Fruit fly (Drosophila melanogaster): ENCODE data around the gene chico.

Gene chico

dm6 chr2L:10237725-10238446 lies 9.0 kb downstream of the chico start, which contains the start of gene mthl15:
mthl15 (minus strand) TSS chr2L:10238317.
- TF ChIP-seq Myc (optimal IDR thresholded peaks at IDR 0.05) (no peak), br (GFP tag; optimal IDR thresholded peaks at IDR 0.05) (no peak), Dfd (GFP tag; optimal IDR thresholded peaks at IDR 0.05) (no peak), HLH106 (tag; optimal IDR thresholded peaks at IDR 0.05) (no peak), Hr78 (GFP tag; optimal IDR thresholded peaks at IDR 0.05) (no peak), h (GFP tag; optimal IDR thresholded peaks at IDR 0.05) (no peak), CG9705 (GFP tag; optimal IDR thresholded peaks at IDR 0.05) (no peak), sv (GFP tag; optimal IDR thresholded peaks at IDR 0.05) (no peak), foxo (GFP tag; optimal IDR thresholded peaks at IDR 0.05) (no peak), rgr (GFP tag; optimal IDR thresholded peaks at IDR 0.05) (no peak), OdsH (GFP tag; optimal IDR thresholded peaks at IDR 0.05) (no peak), Rel (GFP tag; optimal IDR thresholded peaks at IDR 0.05) (no peak), Rel (tag; optimal IDR thresholded peaks at IDR 0.05) (no peak), Abd-B (GFP tag; optimal IDR thresholded peaks at IDR 0.05) (no peak), CrebA (GFP tag; optimal IDR thresholded peaks at IDR 0.05; ENCODE audit: borderline replicate concordance) (no peak), jim (GFP tag; optimal IDR thresholded peaks at IDR 0.05) (no peak)

- TF ChIP-seq lola (GFP tag; optimal IDR thresholded peaks at IDR 0.05) (no peak), Vsx2 (GFP tag; optimal IDR thresholded peaks at IDR 0.05; ENCODE audit: partially characterized antibody) (no peak), sv (GFP tag; optimal IDR thresholded peaks at IDR 0.05) (no peak), GATAd (GFP tag; optimal IDR thresholded peaks at IDR 0.05) (no peak), tai (GFP tag; optimal IDR thresholded peaks at IDR 0.05) (no peak), CG9705 (GFP tag; optimal IDR thresholded peaks at IDR 0.05) (no peak), Abd-B (GFP tag; optimal IDR thresholded peaks at IDR 0.05) (no peak), Dfd (GFP tag; optimal IDR thresholded peaks at IDR 0.05) (no peak), brk (GFP tag; optimal IDR thresholded peaks at IDR 0.05) (no peak), pan (optimal IDR thresholded peaks at IDR 0.05) (no peak), dsf (GFP tag; optimal IDR thresholded peaks at IDR 0.05; ENCODE audit: borderline replicate concordance) (no peak), Sp1 (GFP tag; optimal IDR thresholded peaks at IDR 0.05) (no peak), OdsH (GFP tag; optimal IDR thresholded peaks at IDR 0.05) (no peak)
Measured at dm6 chr2L:10232827-10233226, 14.1 kb downstream of the chico start.

dm6 chr2L:10232152-10232816 lies 14.6 kb downstream of the chico start, which contains the start of gene eEF1delta:
eEF1delta (plus strand) TSS chr2L:10232507.
- peak; percentile 57 for TF ChIP-seq woc (GFP tag; optimal IDR thresholded peaks at IDR 0.05)
- no peak for TF ChIP-seq N (GFP tag; optimal IDR thresholded peaks at IDR 0.05)
- TF ChIP-seq Hr78 (GFP tag; optimal IDR thresholded peaks at IDR 0.05) = no peak
- no peak for TF ChIP-seq Myc (optimal IDR thresholded peaks at IDR 0.05)
- no peak for TF ChIP-seq h (GFP tag; optimal IDR thresholded peaks at IDR 0.05)

dm6 chr2L:10231510-10231909 lies 15.4 kb downstream of the chico start, which contains the start of gene ova:
ova (minus strand) TSS chr2L:10231692.
- TF ChIP-seq Jra (GFP tag; optimal IDR thresholded peaks at IDR 0.05) = no peak
- no peak for TF ChIP-seq lola (GFP tag; optimal IDR thresholded peaks at IDR 0.05)
- TF ChIP-seq pan (optimal IDR thresholded peaks at IDR 0.05) = no peak
- no peak for TF ChIP-seq brk (GFP tag; optimal IDR thresholded peaks at IDR 0.05)
- TF ChIP-seq Sp1 (GFP tag; optimal IDR thresholded peaks at IDR 0.05) = no peak
- no peak for TF ChIP-seq sage (GFP tag; optimal IDR thresholded peaks at IDR 0.05)
- no peak for TF ChIP-seq Dfd (GFP tag; optimal IDR thresholded peaks at IDR 0.05)

dm6 chr2L:10231092-10231494 lies 15.8 kb downstream of the chico start:
- TF ChIP-seq HLH106 (tag; optimal IDR thresholded peaks at IDR 0.05) = peak; percentile 19
- TF ChIP-seq fru (GFP tag; optimal IDR thresholded peaks at IDR 0.05) = peak; percentile 55
- TF ChIP-seq Hnf4 (GFP tag; optimal IDR thresholded peaks at IDR 0.05) = peak; percentile 22
- peak; percentile 43 for TF ChIP-seq brk (GFP tag; optimal IDR thresholded peaks at IDR 0.05)
- TF ChIP-seq GATAd (GFP tag; optimal IDR thresholded peaks at IDR 0.05) = no peak
- TF ChIP-seq pan (optimal IDR thresholded peaks at IDR 0.05) = no peak
- no peak for TF ChIP-seq Hr78 (GFP tag; optimal IDR thresholded peaks at IDR 0.05)
- TF ChIP-seq foxo (GFP tag; optimal IDR thresholded peaks at IDR 0.05) = peak in 1 of 2 experiments; percentile 59
- peak; percentile 1 for TF ChIP-seq Sp1 (GFP tag; optimal IDR thresholded peaks at IDR 0.05)
- peak; percentile 66 for TF ChIP-seq h (GFP tag; optimal IDR thresholded peaks at IDR 0.05)
- no peak for TF ChIP-seq sage (GFP tag; optimal IDR thresholded peaks at IDR 0.05)
- peak; percentile 40 for TF ChIP-seq Hr83 (GFP tag; optimal IDR thresholded peaks at IDR 0.05; ENCODE audit: poor library complexity, severe bottlenecking)
- peak; percentile 32 for TF ChIP-seq psq (GFP tag; optimal IDR thresholded peaks at IDR 0.05)
- TF ChIP-seq tai (GFP tag; optimal IDR thresholded peaks at IDR 0.05) = peak; percentile 59
- TF ChIP-seq ey (GFP tag; optimal IDR thresholded peaks at IDR 0.05) = peak; percentile 28
- TF ChIP-seq sv (GFP tag; optimal IDR thresholded peaks at IDR 0.05) = no peak
- TF ChIP-seq OdsH (GFP tag; optimal IDR thresholded peaks at IDR 0.05) = peak; percentile 18
- TF ChIP-seq rgr (GFP tag; optimal IDR thresholded peaks at IDR 0.05) = peak; percentile 60
